Worm (Caenorhabditis elegans) whole organism, midembryonic: ENCODE data around the gene ZK1055.6.

Source experiments
- T22C8.4 ChIP-seq: fragments of 200-800 bp; sonication (Bioruptor generic); IDR thresholded peaks from 2 replicates; pipeline ENCODE4 v1.3.6; 2022; ENCODE audit warnings: missing genetic modification characterization, missing compliant biosample characterization
- cog-1 ChIP-seq: sonication (generic microtip); optimal IDR thresholded peaks from 2 replicates; lab custom pipeline; 2016; ENCODE audit warnings: missing genetic modification characterization, missing compliant biosample characterization
- flt-1 ChIP-seq: fragments of 200-800 bp; sonication (Bioruptor generic); IDR thresholded peaks from 2 replicates; pipeline ENCODE4 v1.3.6; 2022; ENCODE audit warnings: missing genetic modification characterization, missing compliant biosample characterization
- klf-2 ChIP-seq: fragments of 200-800 bp; sonication (Bioruptor generic); conservative IDR thresholded peaks from 2 replicates; pipeline ENCODE4 v1.3.6; 2022; ENCODE audit warnings: missing genetic modification reagents, missing genetic modification characterization, missing compliant biosample characterization
- med-1 ChIP-seq: sonication (generic microtip); optimal IDR thresholded peaks from 2 replicates; lab custom pipeline; 2017; ENCODE audit warnings: missing genetic modification characterization, mild to moderate bottlenecking, missing compliant biosample characterization, antibody characterized with exemption, missing genetic modification reagents; ENCODE audit not compliant: insufficient read depth
- ref-1 ChIP-seq: fragments of 200-800 bp; sonication (Bioruptor generic); conservative IDR thresholded peaks from 2 replicates; pipeline ENCODE4 v1.3.6; 2022; ENCODE audit warnings: missing genetic modification reagents, missing genetic modification characterization, missing compliant biosample characterization
- tab-1 ChIP-seq: fragments of 200-800 bp; sonication (Bioruptor generic); IDR thresholded peaks from 2 replicates; pipeline ENCODE4 v1.3.6; 2022; ENCODE audit warnings: missing genetic modification characterization, missing compliant biosample characterization

ce11 chrV:6616294-6616693 is 13.9 kb upstream of the ZK1055.6 start:
- no peak for TF ChIP-seq med-1
- TF ChIP-seq tab-1 (GFP tag; lab: Robert Waterston, UW) = no peak
- no peak for TF ChIP-seq flt-1 (GFP tag; lab: Robert Waterston, UW)
- no peak for TF ChIP-seq T22C8.4
- TF ChIP-seq klf-2 = no peak
- no peak for TF ChIP-seq cog-1 (tag; lab: Kevin White, UChicago)
- TF ChIP-seq ref-1 (GFP tag; lab: Robert Waterston, UW) = no peak
